Worm (Caenorhabditis elegans): Measurements from ENCODE around the gene fbxa-89.

DNA sequence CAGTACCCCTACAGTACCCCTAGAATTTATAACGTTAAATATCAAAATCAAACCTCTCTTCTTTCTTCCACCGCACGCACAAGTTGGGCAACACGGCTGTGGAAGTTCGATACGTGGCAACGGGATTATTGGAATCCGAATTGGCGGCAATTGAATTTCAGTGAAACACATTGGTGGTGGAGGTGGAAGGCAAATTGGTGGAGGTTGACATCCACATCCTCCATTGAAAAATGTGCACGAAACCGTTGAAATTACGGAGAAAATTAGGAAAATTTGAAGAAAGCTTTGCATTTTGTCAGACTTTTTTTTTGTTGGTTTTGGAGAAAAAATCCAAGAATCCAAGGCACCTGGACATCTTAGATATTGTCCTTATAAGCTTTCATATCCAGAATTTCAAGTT is 625 bp upstream of the fbxa-89 start:
- TF ChIP-seq tbx-37 (GFP tag; conservative IDR thresholded peaks at IDR 0.05) (no peak), scrt-1 (GFP tag; IDR thresholded peaks at IDR 0.05) (no peak), ama-1 (optimal IDR thresholded peaks at IDR 0.05) (no peak), F13C5.2 (tag; optimal IDR thresholded peaks at IDR 0.05) (no peak), flt-1 (GFP tag; IDR thresholded peaks at IDR 0.05) (no peak), tra-4 (tag; optimal IDR thresholded peaks at IDR 0.05) (no peak)

All from whole organism, early embryonic.